Fruit fly (Drosophila melanogaster) whole organism, embryonic: ENCODE measurements around the gene CG7974.

Source experiments
- Asciz ChIP-seq: fragments of 200-800 bp; sonication (Bioruptor generic); optimal IDR thresholded peaks from 2 replicates; lab custom pipeline; 2017; ENCODE audit warnings: missing biosample characterization, mild to moderate bottlenecking, missing genetic modification characterization, missing genetic modification reagents
- C15 ChIP-seq: fragments of 200-800 bp; sonication (Bioruptor generic); IDR thresholded peaks from 3 replicates; pipeline ENCODE4 v1.3.6; 2022; ENCODE audit warnings: missing biosample characterization, missing genetic modification characterization
- CG10147 ChIP-seq: fragments of 200-800 bp; sonication (Bioruptor generic); optimal IDR thresholded peaks from 2 replicates; lab custom pipeline; 2019; ENCODE audit warnings: missing biosample characterization, mild to moderate bottlenecking, missing genetic modification characterization, moderate library complexity
- CG10543 ChIP-seq: fragments of 200-800 bp; sonication (Bioruptor generic); optimal IDR thresholded peaks from 3 replicates; lab custom pipeline; 2017; ENCODE audit warnings: missing biosample characterization, mild to moderate bottlenecking, missing genetic modification characterization, moderate library complexity
- CG10654 ChIP-seq: fragments of 200-800 bp; sonication (Bioruptor generic); optimal IDR thresholded peaks from 2 replicates; lab custom pipeline; 2016; ENCODE audit warnings: missing biosample characterization, missing genetic modification characterization
- CG11695 ChIP-seq: fragments of 200-800 bp; sonication (Bioruptor generic); IDR thresholded peaks from 3 replicates; pipeline ENCODE4 v1.3.6; 2022; ENCODE audit warnings: missing biosample characterization, missing genetic modification characterization
- CG11723 ChIP-seq: fragments of 200-800 bp; sonication (Bioruptor generic); optimal IDR thresholded peaks from 2 replicates; lab custom pipeline; 2017; ENCODE audit warnings: missing biosample characterization, mild to moderate bottlenecking, missing genetic modification characterization
- CG12155 ChIP-seq: fragments of 200-800 bp; sonication (Bioruptor generic); optimal IDR thresholded peaks from 3 replicates; lab custom pipeline; 2016; ENCODE audit warnings: missing biosample characterization, missing genetic modification characterization
- CG12219 ChIP-seq: fragments of 200-800 bp; sonication (Bioruptor generic); optimal IDR thresholded peaks from 3 replicates; lab custom pipeline; 2018; ENCODE audit warnings: missing biosample characterization, mild to moderate bottlenecking, missing genetic modification characterization
- CG12659 ChIP-seq: fragments of 200-800 bp; sonication (Bioruptor generic); optimal IDR thresholded peaks from 3 replicates; lab custom pipeline; 2017; ENCODE audit warnings: mild to moderate bottlenecking, missing biosample characterization, missing genetic modification reagents, missing genetic modification characterization
- CG13287 ChIP-seq: fragments of 200-800 bp; sonication (Bioruptor generic); IDR thresholded peaks from 2 replicates; pipeline ENCODE4 v1.3.6; 2022; ENCODE audit warnings: missing biosample characterization, missing genetic modification characterization; ENCODE audit not compliant: partially characterized antibody
- CG15601 ChIP-seq: fragments of 200-800 bp; sonication (Bioruptor generic); optimal IDR thresholded peaks from 3 replicates; lab custom pipeline; 2019; ENCODE audit warnings: missing biosample characterization, mild to moderate bottlenecking, missing genetic modification characterization, moderate library complexity
- CG17612 ChIP-seq: fragments of 200-800 bp; sonication (Bioruptor generic); IDR thresholded peaks from 2 replicates; pipeline ENCODE4 v1.3.6; 2022; ENCODE audit warnings: missing biosample characterization, missing genetic modification characterization
- CG17802 ChIP-seq: fragments of 200-800 bp; sonication (Bioruptor generic); optimal IDR thresholded peaks from 2 replicates; lab custom pipeline; 2018; ENCODE audit warnings: missing biosample characterization, mild to moderate bottlenecking, missing genetic modification characterization, moderate library complexity
- CG18599 ChIP-seq: fragments of 200-800 bp; sonication (Bioruptor generic); optimal IDR thresholded peaks from 3 replicates; lab custom pipeline; 2017; ENCODE audit warnings: missing biosample characterization, missing genetic modification characterization, mild to moderate bottlenecking, moderate library complexity, missing genetic modification reagents
- CG30403 ChIP-seq: fragments of 200-800 bp; sonication (Bioruptor generic); optimal IDR thresholded peaks from 3 replicates; lab custom pipeline; 2016; ENCODE audit warnings: missing biosample characterization, missing genetic modification characterization
- CG32532 ChIP-seq: fragments of 200-800 bp; sonication (Bioruptor generic); IDR thresholded peaks from 2 replicates; pipeline ENCODE4 v1.3.6; 2022; ENCODE audit warnings: missing biosample characterization, missing genetic modification characterization
- CG32767 ChIP-seq: fragments of 200-800 bp; sonication (Bioruptor generic); IDR thresholded peaks from 2 replicates; pipeline ENCODE4 v1.3.6; 2022; ENCODE audit warnings: missing biosample characterization, missing genetic modification characterization
- CG43689 ChIP-seq: fragments of 200-800 bp; sonication (Bioruptor generic); IDR thresholded peaks from 2 replicates; pipeline ENCODE4 v1.3.6; 2022; ENCODE audit warnings: missing biosample characterization, missing genetic modification characterization
- CG4617 ChIP-seq: fragments of 200-800 bp; sonication (Bioruptor generic); optimal IDR thresholded peaks from 3 replicates; lab custom pipeline; 2016; ENCODE audit warnings: missing biosample characterization, missing genetic modification characterization, borderline replicate concordance
- CG7271 ChIP-seq: fragments of 200-800 bp; sonication (Bioruptor generic); optimal IDR thresholded peaks from 2 replicates; lab custom pipeline; 2018; ENCODE audit warnings: missing biosample characterization, mild to moderate bottlenecking, missing genetic modification characterization, moderate library complexity
- CG8388 ChIP-seq: fragments of 200-800 bp; sonication (Bioruptor generic); optimal IDR thresholded peaks from 2 replicates; lab custom pipeline; 2019; ENCODE audit warnings: missing biosample characterization, mild to moderate bottlenecking, missing genetic modification characterization, moderate library complexity
- Chrac-16 ChIP-seq: fragments of 200-800 bp; sonication (Bioruptor generic); optimal IDR thresholded peaks from 3 replicates; lab custom pipeline; 2016; ENCODE audit warnings: missing biosample characterization, missing genetic modification characterization
- Dad ChIP-seq: fragments of 200-800 bp; sonication (Bioruptor generic); optimal IDR thresholded peaks from 3 replicates; lab custom pipeline; 2016; ENCODE audit warnings: missing biosample characterization, missing genetic modification characterization
- Doc3 ChIP-seq: fragments of 200-800 bp; sonication (Bioruptor generic); IDR thresholded peaks from 3 replicates; pipeline ENCODE4 v1.3.6; 2022; ENCODE audit warnings: missing biosample characterization, missing genetic modification characterization; ENCODE audit not compliant: partially characterized antibody
- E2f1 ChIP-seq: fragments of 200-800 bp; sonication (Bioruptor generic); IDR thresholded peaks from 2 replicates; pipeline ENCODE4 v1.3.6; 2022; ENCODE audit warnings: missing biosample characterization, missing genetic modification characterization
- Fer3 ChIP-seq: fragments of 200-800 bp; sonication (Bioruptor generic); optimal IDR thresholded peaks from 2 replicates; lab custom pipeline; 2018; ENCODE audit warnings: missing biosample characterization, mild to moderate bottlenecking, missing genetic modification characterization, moderate library complexity
- Hand ChIP-seq: fragments of 200-800 bp; sonication (Bioruptor generic); optimal IDR thresholded peaks from 2 replicates; lab custom pipeline; 2017; ENCODE audit warnings: mild to moderate bottlenecking, missing biosample characterization, missing genetic modification reagents, missing genetic modification characterization
- Hr78 ChIP-seq, 2 experiments: fragments of 200-800 bp in 1 of 2; fragments of >200 bp in 1 of 2; sonication (Bioruptor generic) in 1 of 2; optimal IDR thresholded peaks; 2 replicates each; lab custom pipeline; 2017 to 2019; ENCODE audit warnings: missing biosample characterization in 2 of 2, missing genetic modification characterization in 2 of 2, mild to moderate bottlenecking in 1 of 2, moderate library complexity in 1 of 2
- Mrtf ChIP-seq: fragments of 200-800 bp; sonication (Bioruptor generic); IDR thresholded peaks from 3 replicates; pipeline ENCODE4 v1.3.6; 2022; ENCODE audit warnings: missing biosample characterization, missing genetic modification characterization
- Myb ChIP-seq: fragments of 200-800 bp; sonication (Bioruptor generic); optimal IDR thresholded peaks from 2 replicates; lab custom pipeline; 2016; ENCODE audit warnings: missing biosample characterization, missing genetic modification characterization
- Neu2 ChIP-seq: fragments of 200-800 bp; sonication (Bioruptor generic); optimal IDR thresholded peaks from 3 replicates; lab custom pipeline; 2016; ENCODE audit warnings: missing biosample characterization, missing genetic modification characterization, borderline replicate concordance
- Nf-YC ChIP-seq: fragments of 200-800 bp; optimal IDR thresholded peaks from 3 replicates; lab custom pipeline; 2019; ENCODE audit warnings: missing biosample characterization, mild to moderate bottlenecking, missing genetic modification characterization, moderate library complexity
- Opbp ChIP-seq: fragments of 200-800 bp; sonication (Bioruptor generic); IDR thresholded peaks from 3 replicates; pipeline ENCODE4 v1.3.6; 2022; ENCODE audit warnings: missing biosample characterization, missing genetic modification characterization; ENCODE audit not compliant: partially characterized antibody
- Scr ChIP-seq: fragments of 200-800 bp; sonication (Bioruptor generic); IDR thresholded peaks from 2 replicates; pipeline ENCODE4 v1.3.6; 2022; ENCODE audit warnings: missing biosample characterization, missing genetic modification characterization; ENCODE audit not compliant: partially characterized antibody
- cas ChIP-seq: fragments of 200-800 bp; sonication (Bioruptor generic); IDR thresholded peaks from 2 replicates; pipeline ENCODE4 v1.3.6; 2022; ENCODE audit warnings: missing biosample characterization, missing genetic modification characterization
- ci ChIP-seq: fragments of 200-800 bp; sonication (Bioruptor generic); IDR thresholded peaks from 3 replicates; pipeline ENCODE4 v1.3.6; 2022; ENCODE audit warnings: missing biosample characterization, missing genetic modification characterization
- eyg ChIP-seq: fragments of 200-800 bp; sonication (Bioruptor generic); optimal IDR thresholded peaks from 3 replicates; lab custom pipeline; 2016; ENCODE audit warnings: missing biosample characterization, missing genetic modification characterization
- gce ChIP-seq: fragments of 200-800 bp; sonication (Bioruptor generic); IDR thresholded peaks from 3 replicates; pipeline ENCODE4 v1.3.6; 2022; ENCODE audit warnings: missing biosample characterization, missing genetic modification characterization
- gfzf ChIP-seq: fragments of 200-800 bp; sonication (Bioruptor generic); optimal IDR thresholded peaks from 2 replicates; lab custom pipeline; 2016; ENCODE audit warnings: missing biosample characterization, mild to moderate bottlenecking, missing genetic modification characterization, moderate library complexity
- hkb ChIP-seq, 2 experiments: fragments of 200-800 bp in 1 of 2; fragments of >200 bp in 1 of 2; sonication (Bioruptor generic) in 1 of 2; IDR thresholded peaks in 1 of 2; optimal IDR thresholded peaks in 1 of 2; 2 replicates each; pipeline versions ENCODE4 v1.3.6 to Lab custom; 2017 to 2022; ENCODE audit warnings: missing biosample characterization in 1 of 2, missing genetic modification characterization in 1 of 2
- jumu ChIP-seq: fragments of 200-800 bp; sonication (Bioruptor generic); optimal IDR thresholded peaks from 3 replicates; lab custom pipeline; 2016; ENCODE audit warnings: missing biosample characterization, missing genetic modification characterization
- klu ChIP-seq: fragments of 200-800 bp; sonication (Bioruptor generic); IDR thresholded peaks from 2 replicates; pipeline ENCODE4 v1.3.6; 2022; ENCODE audit warnings: missing biosample characterization, missing genetic modification characterization
- mirr ChIP-seq: fragments of 200-800 bp; sonication (Bioruptor generic); optimal IDR thresholded peaks from 3 replicates; lab custom pipeline; 2018; ENCODE audit warnings: missing biosample characterization, mild to moderate bottlenecking, missing genetic modification characterization
- nerfin-2 ChIP-seq: fragments of 200-800 bp; sonication (Bioruptor generic); IDR thresholded peaks from 2 replicates; pipeline ENCODE4 v1.3.6; 2022; ENCODE audit warnings: missing biosample characterization, missing genetic modification characterization; ENCODE audit not compliant: partially characterized antibody
- psq ChIP-seq: fragments of 200-800 bp; sonication (Bioruptor generic); optimal IDR thresholded peaks from 2 replicates; lab custom pipeline; 2017; ENCODE audit warnings: missing biosample characterization, missing genetic modification characterization
- row ChIP-seq: fragments of 200-800 bp; sonication (Bioruptor generic); IDR thresholded peaks from 3 replicates; pipeline ENCODE4 v1.3.6; 2022; ENCODE audit warnings: missing biosample characterization, missing genetic modification characterization
- so ChIP-seq: fragments of 200-800 bp; sonication (Bioruptor generic); IDR thresholded peaks from 3 replicates; pipeline ENCODE4 v1.3.6; 2022; ENCODE audit warnings: missing biosample characterization, missing genetic modification characterization
- tgo ChIP-seq: fragments of 200-800 bp; sonication (Bioruptor generic); IDR thresholded peaks from 3 replicates; pipeline ENCODE4 v1.3.6; 2022; ENCODE audit warnings: missing biosample characterization, missing genetic modification characterization

Gene CG7974

dm6 chr3L:1648690-1649355 lies 16.1 kb upstream of the CG7974 start, which contains the start of gene CG13920 (continued):
- TF ChIP-seq CG18599 (GFP tag; lab: Kevin White, UChicago) (peak; percentile 20), cas (GFP tag; lab: Robert Waterston, UW) (no peak), CG11695 (GFP tag; lab: Robert Waterston, UW) (no peak), Asciz (GFP tag; lab: Kevin White, UChicago) (no peak), CG30403 (GFP tag; lab: Kevin White, UChicago) (no peak), Mrtf (GFP tag; lab: Robert Waterston, UW) (no peak), CG7271 (tag; lab: Kevin White, UChicago) (no peak), E2f1 (GFP tag; lab: Robert Waterston, UW) (no peak), CG12155 (GFP tag; lab: Kevin White, UChicago) (no peak), tgo (GFP tag; lab: Robert Waterston, UW) (no peak), CG11723 (no peak), Myb (GFP tag; lab: Kevin White, UChicago) (no peak), CG17612 (GFP tag; lab: Robert Waterston, UW) (no peak), Chrac-16 (GFP tag; lab: Kevin White, UChicago) (no peak), CG12659 (GFP tag; lab: Kevin White, UChicago) (no peak), CG17802 (tag; lab: Kevin White, UChicago) (no peak), ci (GFP tag; lab: Robert Waterston, UW) (no peak), CG12219 (GFP tag; lab: Kevin White, UChicago) (no peak), CG10543 (peak; percentile 72), C15 (GFP tag; lab: Robert Waterston, UW) (no peak), Opbp (GFP tag; lab: Robert Waterston, UW) (no peak), psq (GFP tag; lab: Kevin White, UChicago) (no peak), CG10654 (no peak), CG8388 (GFP tag; lab: Kevin White, UChicago) (no peak), mirr (GFP tag; lab: Kevin White, UChicago) (no peak), so (GFP tag; lab: Robert Waterston, UW) (no peak), Neu2 (GFP tag; lab: Kevin White, UChicago) (no peak), CG43689 (GFP tag; lab: Robert Waterston, UW) (no peak), CG10147 (GFP tag; lab: Kevin White, UChicago) (no peak), gfzf (GFP tag; lab: Kevin White, UChicago) (no peak), Hr78 (GFP tag; optimal IDR thresholded peaks at IDR 0.05; lab: Kevin White, UChicago) (no peak), Nf-YC (tag; lab: Kevin White, UChicago) (peak; percentile 3), nerfin-2 (GFP tag; lab: Robert Waterston, UW) (no peak), row (GFP tag; lab: Robert Waterston, UW) (no peak), eyg (no peak), gce (GFP tag; lab: Robert Waterston, UW) (no peak), CG32767 (GFP tag; lab: Robert Waterston, UW) (0 out of 2 replicates have a peak, but pooled peaks have one; percentile 29), CG32532 (GFP tag; lab: Robert Waterston, UW) (no peak), CG4617 (GFP tag; lab: Kevin White, UChicago) (no peak), hkb (optimal IDR thresholded peaks at IDR 0.05; lab: Kevin White, UChicago) (no peak), hkb (GFP tag; IDR thresholded peaks at IDR 0.05; lab: Robert Waterston, UW) (no peak), Hand (GFP tag; lab: Kevin White, UChicago) (no peak), CG15601 (tag; lab: Kevin White, UChicago) (no peak), Dad (GFP tag; lab: Kevin White, UChicago) (no peak), klu (GFP tag; lab: Robert Waterston, UW) (no peak), CG13287 (GFP tag; lab: Robert Waterston, UW) (peak; percentile 13; the same call in 1 of the 2 replicates), Scr (GFP tag; lab: Robert Waterston, UW) (no peak), Doc3 (GFP tag; lab: Robert Waterston, UW) (no peak), Fer3 (tag; lab: Kevin White, UChicago) (no peak), jumu (GFP tag; lab: Kevin White, UChicago) (no peak)
